Fruit fly (Drosophila melanogaster): ENCODE data around the gene CG10226.

- TF ChIP-seq ttk (optimal IDR thresholded peaks at IDR 0.05) (no peak), insv (optimal IDR thresholded peaks at IDR 0.05) (no peak)
These were observed 26.5 kb upstream of the CG10226 start for dm6 chr3L:6266321-6266720.

All from Kc167 (cell line).